Fruit fly (Drosophila melanogaster): Measurements from ENCODE around the gene shakB.

shakB gene

DNA sequence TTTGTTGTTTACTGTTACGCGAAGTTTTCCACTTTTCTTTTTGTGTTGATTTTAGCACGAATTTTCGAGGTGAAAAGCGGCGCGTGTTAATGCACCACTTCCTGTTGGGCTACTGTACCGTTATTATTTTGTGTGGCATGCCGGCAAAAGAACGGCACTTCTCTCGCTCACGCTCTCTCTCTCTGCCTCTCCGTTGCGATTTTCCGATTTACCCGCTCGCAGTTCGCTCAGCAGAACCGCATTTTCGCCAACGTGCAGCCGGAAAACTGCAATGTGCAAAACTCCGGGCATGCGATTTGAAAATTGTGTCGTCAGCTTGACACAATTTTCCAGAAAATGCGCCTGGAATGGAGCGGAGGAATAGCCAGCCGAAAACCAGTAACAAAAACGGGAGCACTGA lies at the start of gene shakB:
Gene shakB, minus strand, starts transcription at position 101 of the 400 bp plus-strand sequence.
- TF ChIP-seq Vsx2 (GFP tag; optimal IDR thresholded peaks at IDR 0.05; ENCODE audit: partially characterized antibody) (no peak), dl (GFP tag; optimal IDR thresholded peaks at IDR 0.05; ENCODE audit: insufficient read depth in 1 of 2, partially characterized antibody in 2 of 2) (no peak), Myc (optimal IDR thresholded peaks at IDR 0.05) (no peak), psq (GFP tag; optimal IDR thresholded peaks at IDR 0.05) (no peak), h (GFP tag; optimal IDR thresholded peaks at IDR 0.05) (no peak), woc (GFP tag; optimal IDR thresholded peaks at IDR 0.05) (no peak), dsf (GFP tag; optimal IDR thresholded peaks at IDR 0.05; ENCODE audit: borderline replicate concordance) (no peak), sage (GFP tag; optimal IDR thresholded peaks at IDR 0.05) (no peak), tai (GFP tag; optimal IDR thresholded peaks at IDR 0.05) (no peak), brk (GFP tag; optimal IDR thresholded peaks at IDR 0.05) (no peak), GATAd (GFP tag; optimal IDR thresholded peaks at IDR 0.05) (no peak)

DNA sequence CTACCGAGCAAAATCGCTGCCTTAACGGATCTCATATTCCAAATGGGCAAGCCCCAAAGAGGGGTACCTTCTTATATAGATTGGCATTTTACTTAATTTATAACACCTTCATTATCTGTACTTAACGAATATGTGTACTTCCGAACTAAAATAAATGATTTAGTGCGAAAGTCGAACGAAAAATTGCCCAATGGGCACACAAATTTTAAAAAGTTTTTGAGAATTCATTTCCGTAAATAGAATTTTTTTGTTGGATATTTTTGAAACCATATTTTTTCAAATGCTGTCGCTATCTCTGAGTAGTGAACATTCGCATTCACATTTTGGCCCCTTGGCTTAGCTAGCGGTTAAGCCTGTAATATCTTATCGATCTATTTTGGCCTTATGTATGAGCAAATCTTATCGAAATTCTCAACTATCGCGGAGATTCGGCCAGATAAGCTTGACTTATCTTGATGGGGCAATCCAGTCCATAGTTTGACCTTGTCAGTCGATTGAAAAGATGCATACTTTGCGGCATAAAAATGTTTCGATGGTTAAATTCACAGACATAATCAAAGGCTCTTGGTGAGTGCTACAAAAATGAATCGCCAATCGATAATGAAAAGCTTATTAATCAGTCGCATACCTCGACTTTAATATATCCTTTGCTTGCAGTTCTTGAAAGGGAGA lies 38.7 kb upstream of the shakB start, which contains the start of gene CG1304:
Gene CG1304, minus strand, starts transcription at position 51 of the 672 bp plus-strand sequence.
- TF ChIP-seq h (GFP tag; optimal IDR thresholded peaks at IDR 0.05) (no peak), Hr78 (GFP tag; optimal IDR thresholded peaks at IDR 0.05) (no peak), woc (GFP tag; optimal IDR thresholded peaks at IDR 0.05) (no peak), dl (GFP tag; optimal IDR thresholded peaks at IDR 0.05; ENCODE audit: insufficient read depth in 1 of 2, partially characterized antibody in 2 of 2) (no peak), fru (GFP tag; optimal IDR thresholded peaks at IDR 0.05) (no peak), Dfd (GFP tag; optimal IDR thresholded peaks at IDR 0.05) (no peak), N (GFP tag; optimal IDR thresholded peaks at IDR 0.05) (no peak), CG9705 (GFP tag; optimal IDR thresholded peaks at IDR 0.05) (no peak)

DNA sequence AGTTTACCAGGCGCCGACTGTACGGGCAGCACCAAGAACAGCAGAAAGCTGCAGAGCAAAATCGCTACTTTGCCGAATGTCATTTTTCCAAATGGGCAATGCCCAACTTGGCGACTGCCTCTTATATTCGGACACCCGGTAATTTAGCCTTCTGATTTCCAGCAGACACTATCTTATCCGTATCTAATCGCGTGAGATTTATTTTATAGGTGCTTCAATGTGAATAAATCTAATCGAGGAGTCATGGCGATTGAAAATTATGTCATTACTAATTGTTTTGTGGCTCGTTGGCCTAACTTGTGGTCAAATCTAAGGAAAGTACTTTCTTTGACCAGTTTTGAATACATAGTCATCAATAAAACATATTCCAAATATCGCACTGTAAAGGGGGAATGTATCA lies 36.6 kb upstream of the shakB start, which contains the start of gene Ser6:
Gene Ser6, minus strand, starts transcription at position 101 of the 400 bp plus-strand sequence.
- no peak for TF ChIP-seq CrebA (GFP tag; optimal IDR thresholded peaks at IDR 0.05; ENCODE audit: borderline replicate concordance)
- TF ChIP-seq Hnf4 (GFP tag; optimal IDR thresholded peaks at IDR 0.05): no peak
- TF ChIP-seq Jra (GFP tag; optimal IDR thresholded peaks at IDR 0.05): no peak
- no peak for TF ChIP-seq ey (GFP tag; optimal IDR thresholded peaks at IDR 0.05)
- no peak for TF ChIP-seq woc (GFP tag; optimal IDR thresholded peaks at IDR 0.05)

DNA sequence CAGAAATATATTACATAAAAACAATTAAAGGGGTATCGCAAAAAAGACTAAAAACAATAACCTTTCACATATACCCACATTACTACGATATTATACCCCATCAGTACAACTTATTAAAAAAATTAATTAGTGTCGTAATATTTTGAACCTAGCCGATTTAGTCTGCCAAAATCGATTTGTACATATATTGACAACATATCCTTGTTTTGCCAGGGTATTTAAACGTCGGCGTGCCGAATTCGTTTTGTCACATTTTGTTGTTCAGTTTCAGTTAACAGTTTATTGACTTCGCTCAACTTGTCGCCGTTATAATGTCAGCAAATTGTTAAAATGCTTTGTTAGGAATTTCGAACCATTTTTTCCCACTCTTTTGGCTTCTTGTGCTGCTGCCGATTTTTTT lies 21.4 kb upstream of the shakB start:
- TF ChIP-seq tai (GFP tag; optimal IDR thresholded peaks at IDR 0.05) (no peak), dl (GFP tag; optimal IDR thresholded peaks at IDR 0.05; ENCODE audit: insufficient read depth in 1 of 2, partially characterized antibody in 2 of 2) (no peak), foxo (GFP tag; optimal IDR thresholded peaks at IDR 0.05) (no peak), OdsH (GFP tag; optimal IDR thresholded peaks at IDR 0.05) (no peak), dmrt93B (GFP tag; optimal IDR thresholded peaks at IDR 0.05) (no peak), N (GFP tag; optimal IDR thresholded peaks at IDR 0.05) (no peak), fru (GFP tag; optimal IDR thresholded peaks at IDR 0.05) (peak; percentile 4)

DNA sequence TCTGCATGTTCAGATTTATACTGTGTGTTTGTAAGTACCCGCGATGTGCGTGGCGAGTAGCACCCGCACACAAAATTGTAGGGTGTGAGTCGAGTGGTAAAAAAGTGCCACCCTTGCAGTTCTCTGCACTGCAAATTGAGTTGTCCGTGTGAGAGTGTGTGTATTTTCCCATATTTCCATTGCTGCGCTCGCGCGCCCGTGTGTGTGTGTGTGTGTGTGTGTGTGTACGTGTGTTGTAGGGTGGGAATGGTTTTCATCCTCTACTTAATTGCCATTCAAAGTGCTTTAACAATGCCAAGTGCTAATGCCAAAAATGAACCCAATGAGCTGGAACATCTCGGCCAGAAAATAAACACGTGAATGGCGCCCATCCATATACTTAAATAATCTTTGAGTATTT lies 15.2 kb upstream of the shakB start:
- TF ChIP-seq pan (optimal IDR thresholded peaks at IDR 0.05): peak; percentile 2

DNA sequence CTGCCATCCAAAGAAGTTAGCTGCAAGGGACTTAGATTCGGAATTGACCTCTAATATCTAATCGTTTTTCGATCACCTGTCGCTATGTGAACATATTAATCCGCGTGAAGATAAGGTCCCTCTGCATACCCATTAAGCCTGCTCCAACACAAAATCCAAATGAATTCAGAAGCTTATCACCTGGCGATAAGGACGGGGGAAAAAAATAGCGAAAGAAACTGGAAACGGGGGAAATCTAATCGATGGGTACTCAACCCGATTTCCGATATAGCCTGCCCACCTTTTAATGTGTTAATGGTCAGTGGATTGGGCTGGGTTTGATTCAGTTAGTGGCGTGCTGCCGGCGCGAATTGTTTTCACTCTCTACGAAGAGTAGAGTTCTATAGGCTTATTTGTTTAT lies 7.7 kb upstream of the shakB start, which contains the start of gene Npc1b:
Gene Npc1b, plus strand, starts transcription at position 340 of the 400 bp plus-strand sequence.
- TF ChIP-seq foxo (GFP tag; optimal IDR thresholded peaks at IDR 0.05): no peak
- no peak for TF ChIP-seq Myc (optimal IDR thresholded peaks at IDR 0.05)
- TF ChIP-seq sage (GFP tag; optimal IDR thresholded peaks at IDR 0.05): no peak
- no peak for TF ChIP-seq brk (GFP tag; optimal IDR thresholded peaks at IDR 0.05)
- TF ChIP-seq dl (GFP tag; optimal IDR thresholded peaks at IDR 0.05; ENCODE audit: insufficient read depth in 1 of 2, partially characterized antibody in 2 of 2): no peak
- no peak for TF ChIP-seq Mio (GFP tag; optimal IDR thresholded peaks at IDR 0.05)
- TF ChIP-seq Rel (GFP tag; optimal IDR thresholded peaks at IDR 0.05): no peak
- peak; percentile 85 for TF ChIP-seq Rel (tag; optimal IDR thresholded peaks at IDR 0.05)
- TF ChIP-seq CrebA (GFP tag; optimal IDR thresholded peaks at IDR 0.05; ENCODE audit: borderline replicate concordance): no peak
- TF ChIP-seq Hr78 (GFP tag; optimal IDR thresholded peaks at IDR 0.05): no peak
- no peak for TF ChIP-seq dmrt93B (GFP tag; optimal IDR thresholded peaks at IDR 0.05)
- no peak for TF ChIP-seq usp (GFP tag; optimal IDR thresholded peaks at IDR 0.05)
- TF ChIP-seq jim (GFP tag; optimal IDR thresholded peaks at IDR 0.05): no peak
- no peak for TF ChIP-seq dsf (GFP tag; optimal IDR thresholded peaks at IDR 0.05; ENCODE audit: borderline replicate concordance)
- no peak for TF ChIP-seq Dfd (GFP tag; optimal IDR thresholded peaks at IDR 0.05)
- TF ChIP-seq h (GFP tag; optimal IDR thresholded peaks at IDR 0.05): peak; percentile 13
- no peak for TF ChIP-seq OdsH (GFP tag; optimal IDR thresholded peaks at IDR 0.05)

All from whole organism, wandering third instar larva.